Worm (Caenorhabditis elegans) whole organism, L4 larva: ENCODE results near the gene M02D8.7.

Experiments
- Y5F2A.4 ChIP-seq: fragments of 200-800 bp; sonication (Bioruptor generic); optimal IDR thresholded peaks from 2 replicates; lab custom pipeline; 2018; ENCODE audit warnings: mild to moderate bottlenecking, missing genetic modification characterization, missing compliant biosample characterization
- egl-27 ChIP-seq: sonication (generic microtip); optimal IDR thresholded peaks from 3 replicates; lab custom pipeline; 2017; ENCODE audit warnings: missing biosample characterization, missing genetic modification reagents, missing genetic modification characterization
- lin-15B ChIP-seq: fragments of 150-350 bp; sonication (generic microtip); optimal IDR thresholded peaks from 3 replicates; lab custom pipeline; 2014; ENCODE audit warnings: missing biosample characterization, missing genetic modification characterization
- lin-39 ChIP-seq: fragments of 150-350 bp; optimal IDR thresholded peaks from 2 replicates; lab custom pipeline; 2014; ENCODE audit warnings: missing biosample characterization, missing genetic modification reagents, missing genetic modification characterization
- mxl-2 ChIP-seq: fragments of 200-800 bp; sonication (Bioruptor generic); conservative IDR thresholded peaks from 2 replicates; pipeline ENCODE4 v1.3.6; 2022; ENCODE audit warnings: missing genetic modification reagents, missing genetic modification characterization, missing compliant biosample characterization
- nhr-11 ChIP-seq: fragments of 150-350 bp; optimal IDR thresholded peaks from 2 replicates; lab custom pipeline; 2014; ENCODE audit warnings: missing biosample characterization, missing genetic modification characterization
- nhr-76 ChIP-seq: fragments of 150-350 bp; optimal IDR thresholded peaks from 2 replicates; lab custom pipeline; 2014; ENCODE audit warnings: missing biosample characterization, missing genetic modification characterization
- nhr-77 ChIP-seq: fragments of 150-350 bp; optimal IDR thresholded peaks from 2 replicates; lab custom pipeline; 2014; ENCODE audit warnings: missing biosample characterization, missing genetic modification characterization
- pha-4 ChIP-seq, 2 experiments: fragments of 150-350 bp in 1 of 2; fragments of 200-800 bp in 1 of 2; sonication (Bioruptor generic) in 1 of 2; IDR thresholded peaks in 1 of 2; optimal IDR thresholded peaks in 1 of 2; 2 replicates each; pipeline versions ENCODE4 v1.3.6 to Lab custom; 2014 to 2022; ENCODE audit warnings: missing genetic modification characterization in 2 of 2, missing genetic modification reagents in 2 of 2, missing biosample characterization in 1 of 2, missing compliant biosample characterization in 1 of 2
- saeg-2 ChIP-seq: fragments of 200-800 bp; sonication (Bioruptor generic); IDR thresholded peaks from 2 replicates; pipeline ENCODE4 v1.3.6; 2022; ENCODE audit warnings: missing genetic modification reagents, missing genetic modification characterization, missing compliant biosample characterization

DNA sequence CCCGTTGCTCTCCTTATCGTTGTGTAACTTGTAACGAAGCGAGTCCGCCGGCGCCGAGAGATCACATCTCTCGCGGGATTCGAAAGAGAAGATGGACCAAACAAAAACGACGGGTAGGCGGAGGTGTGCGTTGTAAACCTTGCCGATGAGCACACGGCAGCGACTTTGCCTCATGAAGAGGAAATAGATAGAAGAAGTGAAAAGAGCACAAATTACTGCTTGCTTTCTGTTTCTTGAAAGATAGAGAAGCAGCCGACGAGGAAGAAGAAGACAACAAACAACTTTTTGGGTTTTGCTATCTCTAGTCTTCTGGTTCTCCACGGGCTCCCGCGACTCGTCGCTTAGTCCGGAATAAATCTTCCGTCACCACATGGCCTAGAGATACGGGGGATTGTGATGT lies 19.0 kb downstream of the M02D8.7 start:
- TF ChIP-seq egl-27 = no peak
- TF ChIP-seq lin-39 (tag; lab: Kevin White, UChicago) = no peak
- TF ChIP-seq mxl-2 (GFP tag; lab: Robert Waterston, UW) = no peak
- TF ChIP-seq nhr-11 (tag; lab: Kevin White, UChicago) = peak; percentile 30
- TF ChIP-seq pha-4 (GFP tag; IDR thresholded peaks at IDR 0.05; lab: Robert Waterston, UW) = no peak
- no peak for TF ChIP-seq pha-4 (tag; optimal IDR thresholded peaks at IDR 0.05; lab: Kevin White, UChicago)
- no peak for TF ChIP-seq Y5F2A.4 (GFP tag; lab: Kevin White, UChicago)
- no peak for TF ChIP-seq nhr-77
- no peak for TF ChIP-seq lin-15B (tag; lab: Kevin White, UChicago)
- TF ChIP-seq saeg-2 (GFP tag; lab: Robert Waterston, UW) = no peak
- no peak for TF ChIP-seq nhr-76 (tag; lab: Kevin White, UChicago)
